Worm (Caenorhabditis elegans): ENCODE measurements around the gene D1005.6.

Gene D1005.6

DNA sequence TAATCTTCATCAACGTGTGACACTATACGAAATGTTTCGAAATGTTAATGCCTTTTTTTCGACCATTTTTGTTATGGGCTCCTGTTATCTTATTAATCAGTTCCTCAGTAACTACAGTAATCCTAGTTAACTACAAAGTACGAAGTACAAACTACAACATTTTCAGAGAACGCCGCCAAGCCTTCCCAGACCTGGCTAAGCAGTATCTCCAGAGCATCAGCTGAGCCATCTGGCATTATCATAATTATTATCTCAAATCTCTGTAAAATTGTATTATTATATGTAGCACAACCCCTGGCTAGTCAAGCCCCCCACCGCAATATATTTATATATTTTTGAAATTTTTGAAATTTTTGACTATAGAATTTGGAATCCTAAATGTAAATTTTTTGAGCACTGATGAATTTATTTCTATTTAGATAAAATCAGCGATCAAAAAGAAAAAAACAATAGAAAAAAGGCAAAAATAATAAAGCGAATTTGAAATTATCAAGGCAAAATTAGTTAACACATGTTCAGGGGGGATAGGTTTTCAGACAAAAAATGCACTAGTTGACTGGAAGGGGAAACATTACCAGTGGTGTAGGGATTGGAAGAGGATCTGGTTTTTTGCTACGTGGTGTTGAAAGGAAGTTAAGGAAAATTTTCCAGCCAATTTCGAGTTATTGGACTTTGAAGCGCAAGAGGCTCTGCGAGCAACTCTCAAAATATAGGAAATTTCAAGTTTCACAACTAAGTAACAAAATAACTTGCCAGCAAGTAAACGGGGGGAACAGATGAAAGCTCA lies 12.6 kb downstream of the D1005.6 start (continued):
- TF ChIP-seq ekl-4 (GFP tag; IDR thresholded peaks at IDR 0.05): peak; percentile 11; the same call in 1 of the 2 replicates
- no peak for TF ChIP-seq B0035.1 (tag; optimal IDR thresholded peaks at IDR 0.05)
- TF ChIP-seq Y67H2A.10 (GFP tag; conservative IDR thresholded peaks at IDR 0.05): no peak
- TF ChIP-seq sdz-38 (tag; optimal IDR thresholded peaks at IDR 0.05): no peak
- no peak for TF ChIP-seq nhr-80 (tag; optimal IDR thresholded peaks at IDR 0.05)
- TF ChIP-seq rec-8 (tag; optimal IDR thresholded peaks at IDR 0.05): no peak
- TF ChIP-seq ztf-26 (tag; optimal IDR thresholded peaks at IDR 0.05): no peak
- no peak for TF ChIP-seq tbx-9 (tag; optimal IDR thresholded peaks at IDR 0.05; ENCODE audit: borderline replicate concordance)
- TF ChIP-seq dox-1 (GFP tag; IDR thresholded peaks at IDR 0.05): no peak
- TF ChIP-seq attf-3 (GFP tag; conservative IDR thresholded peaks at IDR 0.05): no peak
- 0 out of 2 replicates have a peak, but pooled peaks have one; percentile 60 for TF ChIP-seq Y53G8AR.9 (GFP tag; conservative IDR thresholded peaks at IDR 0.05)
- no peak for TF ChIP-seq hmg-1.2 (GFP tag; IDR thresholded peaks at IDR 0.05)
- 0 out of 2 replicates have a peak, but pooled peaks have one; percentile 39 for TF ChIP-seq lin-26 (GFP tag; IDR thresholded peaks at IDR 0.05)
- no peak for TF ChIP-seq akir-1 (GFP tag; optimal IDR thresholded peaks at IDR 0.05)
- no peak for TF ChIP-seq ccch-3 (GFP tag; optimal IDR thresholded peaks at IDR 0.05)
- TF ChIP-seq nfyb-1 (GFP tag; IDR thresholded peaks at IDR 0.05): peak; percentile 39; the same call in 1 of the 2 replicates
- TF ChIP-seq F10E7.11 (tag; optimal IDR thresholded peaks at IDR 0.05): no peak
- no peak for TF ChIP-seq F39B2.1 (GFP tag; IDR thresholded peaks at IDR 0.05)
- TF ChIP-seq ceh-58 (GFP tag; IDR thresholded peaks at IDR 0.05): 0 out of 2 replicates have a peak, but pooled peaks have one; percentile 73
- TF ChIP-seq zfh-2 (GFP tag; conservative IDR thresholded peaks at IDR 0.05): no peak

DNA sequence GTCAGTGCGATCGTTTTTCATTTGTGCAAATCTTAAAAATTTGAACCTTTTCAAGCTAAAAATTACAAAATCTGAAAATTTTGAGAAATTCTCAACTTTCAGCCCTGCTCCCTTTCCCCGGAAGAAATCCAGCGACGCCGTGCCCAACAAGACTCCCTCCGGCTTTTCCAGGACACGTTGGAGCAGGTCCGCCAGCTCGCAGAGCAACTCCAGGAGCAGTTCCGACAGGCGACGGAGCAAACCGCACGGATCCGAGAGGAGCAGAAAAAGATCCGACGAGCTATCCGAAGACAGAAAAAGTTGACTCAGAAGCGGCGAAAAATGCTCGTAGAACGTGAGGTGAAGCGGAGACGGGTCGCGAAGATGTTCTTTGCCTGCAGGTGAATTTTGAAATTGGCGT lies 13.4 kb downstream of the D1005.6 start:
- TF ChIP-seq tbp1 (GFP tag; optimal IDR thresholded peaks at IDR 0.05) (no peak), mcd-1 (GFP tag; IDR thresholded peaks at IDR 0.05) (no peak), egl-44 (GFP tag; IDR thresholded peaks at IDR 0.05) (no peak), ceh-79 (tag; optimal IDR thresholded peaks at IDR 0.05) (no peak), zfh-2 (GFP tag; conservative IDR thresholded peaks at IDR 0.05) (peak; percentile 89), atf-7 (tag; optimal IDR thresholded peaks at IDR 0.05) (no peak), nhr-80 (tag; optimal IDR thresholded peaks at IDR 0.05) (no peak), snpc-1.3 (tag; optimal IDR thresholded peaks at IDR 0.05; ENCODE audit: insufficient read depth) (no peak), pbrm-1 (GFP tag; IDR thresholded peaks at IDR 0.05) (no peak), egrh-3 (GFP tag; IDR thresholded peaks at IDR 0.05) (peak; percentile 79; the same call in 1 of the 2 replicates), aptf-3 (GFP tag; IDR thresholded peaks at IDR 0.05) (no peak), lir-1 (GFP tag; conservative IDR thresholded peaks at IDR 0.05) (no peak), rec-8 (tag; optimal IDR thresholded peaks at IDR 0.05) (no peak)

DNA sequence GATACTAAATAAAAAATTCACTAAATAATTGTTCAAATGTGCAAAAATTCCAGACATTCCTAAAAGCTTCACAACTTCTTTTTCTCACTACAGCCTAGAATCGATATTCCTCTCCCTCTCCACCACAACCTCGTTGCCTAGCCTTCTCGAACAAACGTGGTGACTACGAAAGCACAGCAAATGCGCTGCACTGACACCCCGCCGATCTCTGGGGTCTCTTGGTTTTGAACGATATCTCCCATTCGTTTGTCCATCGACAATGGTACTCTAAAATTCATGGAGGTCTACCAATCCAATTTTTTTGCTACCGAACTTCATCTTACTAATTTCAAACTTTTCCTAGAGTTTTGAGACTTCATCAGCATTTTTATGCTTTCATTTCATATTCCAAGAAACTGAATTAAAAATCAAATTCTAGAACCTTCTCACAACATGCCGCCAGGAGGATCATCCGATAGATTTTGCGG lies 14.2 kb downstream of the D1005.6 start, which contains the start of gene W05H7.1:
Gene W05H7.1 (plus strand): TSS at position 417 of the 467 bp plus-strand sequence.
- TF ChIP-seq fkh-3 (tag; optimal IDR thresholded peaks at IDR 0.05) (no peak), hmg-1.2 (GFP tag; IDR thresholded peaks at IDR 0.05) (peak; percentile 46; the same call in 1 of the 2 replicates), ztf-26 (tag; optimal IDR thresholded peaks at IDR 0.05) (no peak), ama-1 (optimal IDR thresholded peaks at IDR 0.05) (no peak), ama-1 (GFP tag; optimal IDR thresholded peaks at IDR 0.05) (no peak), C06A6.2 (GFP tag; conservative IDR thresholded peaks at IDR 0.05) (no peak), Y67H2A.10 (GFP tag; conservative IDR thresholded peaks at IDR 0.05) (no peak), K11D2.4 (GFP tag; IDR thresholded peaks at IDR 0.05) (0 out of 2 replicates have a peak, but pooled peaks have one; percentile 23), him-1 (tag; optimal IDR thresholded peaks at IDR 0.05) (no peak), mcd-1 (GFP tag; IDR thresholded peaks at IDR 0.05) (peak; percentile 7; the same call in 1 of the 2 replicates)
